Worm (Caenorhabditis elegans) whole organism, L1 larva: ENCODE measurements around the gene tnt-3.

Experiments
- C04F5.9 ChIP-seq: sonication (generic microtip); optimal IDR thresholded peaks from 2 replicates; lab custom pipeline; 2016; ENCODE audit warnings: missing genetic modification characterization, missing compliant biosample characterization
- C16A3.4 ChIP-seq: fragments of 150-350 bp; optimal IDR thresholded peaks from 2 replicates; lab custom pipeline; 2014; ENCODE audit warnings: missing biosample characterization, missing genetic modification characterization
- Y116A8C.19 ChIP-seq: sonication (generic microtip); optimal IDR thresholded peaks from 2 replicates; lab custom pipeline; 2016; ENCODE audit warnings: missing compliant biosample characterization, missing genetic modification characterization, borderline replicate concordance
- aha-1 ChIP-seq: fragments of 150-350 bp; optimal IDR thresholded peaks from 2 replicates; lab custom pipeline; 2014; ENCODE audit warnings: missing biosample characterization, missing genetic modification characterization
- alr-1 ChIP-seq: fragments of 200-800 bp; sonication (Bioruptor generic); optimal IDR thresholded peaks from 2 replicates; lab custom pipeline; 2018; ENCODE audit warnings: borderline replicate concordance, mild to moderate bottlenecking, missing genetic modification characterization, missing compliant biosample characterization
- aly-2 ChIP-seq: fragments of 150-350 bp; optimal IDR thresholded peaks from 2 replicates; lab custom pipeline; 2014; ENCODE audit warnings: missing biosample characterization, missing genetic modification characterization
- ama-1 ChIP-seq: fragments of 150-350 bp; optimal IDR thresholded peaks from 2 replicates; lab custom pipeline; 2014
- blmp-1 ChIP-seq: fragments of 150-350 bp; optimal IDR thresholded peaks from 2 replicates; lab custom pipeline; 2014; ENCODE audit warnings: missing biosample characterization, missing genetic modification characterization
- dsc-1 ChIP-seq: sonication (generic microtip); optimal IDR thresholded peaks from 2 replicates; lab custom pipeline; 2016; ENCODE audit warnings: mild to moderate bottlenecking, missing genetic modification characterization, missing compliant biosample characterization
- efl-1 ChIP-seq, 4 experiments: fragments of 150-350 bp; optimal IDR thresholded peaks in 3 of 4; peaks in 1 of 4; 1 replicate in 1 of 4; 2 replicates in 3 of 4; lab custom pipeline; 2014; ENCODE audit warnings: missing biosample characterization in 2 of 4, missing genetic modification characterization in 2 of 4, missing genetic modification reagents in 2 of 4
- efl-3 ChIP-seq: fragments of 200-800 bp; sonication (Bioruptor generic); optimal IDR thresholded peaks from 2 replicates; lab custom pipeline; 2018; ENCODE audit warnings: mild to moderate bottlenecking, missing genetic modification characterization, missing compliant biosample characterization
- egl-27 ChIP-seq, 2 experiments: fragments of 150-350 bp in 1 of 2; sonication (generic microtip); optimal IDR thresholded peaks; 3 replicates each; lab custom pipeline; 2017 to 2018; ENCODE audit warnings: missing biosample characterization in 2 of 2, missing genetic modification characterization in 2 of 2, missing genetic modification reagents in 2 of 2
- elt-3 ChIP-seq, 6 experiments: fragments of 150-350 bp in 1 of 6; sonication (generic microtip); optimal IDR thresholded peaks; 2 replicates each; lab custom pipeline; 2017 to 2018; ENCODE audit warnings: missing biosample characterization in 6 of 6, missing genetic modification characterization in 6 of 6, inconsistent platforms in 1 of 6
- fkh-10 ChIP-seq: sonication (generic microtip); optimal IDR thresholded peaks from 2 replicates; lab custom pipeline; 2017; ENCODE audit warnings: missing biosample characterization, missing genetic modification reagents, missing genetic modification characterization
- fkh-8 ChIP-seq: sonication (generic microtip); optimal IDR thresholded peaks from 2 replicates; lab custom pipeline; 2016; ENCODE audit warnings: mild to moderate bottlenecking, missing genetic modification characterization, missing compliant biosample characterization
- fos-1 ChIP-seq: fragments of 150-350 bp; optimal IDR thresholded peaks from 2 replicates; lab custom pipeline; 2014; ENCODE audit warnings: missing biosample characterization, missing genetic modification characterization
- hlh-4 ChIP-seq: sonication (generic microtip); optimal IDR thresholded peaks from 2 replicates; lab custom pipeline; 2016; ENCODE audit warnings: mild to moderate bottlenecking, missing genetic modification characterization, missing compliant biosample characterization
- isw-1 ChIP-seq: fragments of 200-800 bp; sonication (Bioruptor generic); IDR thresholded peaks from 2 replicates; pipeline ENCODE4 v1.3.6; 2022; ENCODE audit warnings: missing genetic modification characterization, missing compliant biosample characterization
- jun-1 ChIP-seq: fragments of 150-350 bp; optimal IDR thresholded peaks from 2 replicates; lab custom pipeline; 2014; ENCODE audit warnings: missing biosample characterization, missing genetic modification reagents, missing genetic modification characterization
- lin-13 ChIP-seq: fragments of 150-350 bp; optimal IDR thresholded peaks from 2 replicates; lab custom pipeline; 2014; ENCODE audit warnings: missing biosample characterization, missing genetic modification reagents, missing genetic modification characterization
- lin-14 ChIP-seq: fragments of 200-800 bp; sonication (Bioruptor generic); optimal IDR thresholded peaks from 2 replicates; lab custom pipeline; 2018; ENCODE audit warnings: mild to moderate bottlenecking, missing genetic modification characterization, moderate library complexity, missing compliant biosample characterization
- lin-35 ChIP-seq, 2 experiments: fragments of 150-350 bp; optimal IDR thresholded peaks; 2 replicates each; lab custom pipeline; 2014; ENCODE audit warnings: missing biosample characterization in 2 of 2, missing genetic modification characterization in 2 of 2, missing genetic modification reagents in 2 of 2
- mdl-1 ChIP-seq, 2 experiments: fragments of 150-350 bp; optimal IDR thresholded peaks; 2 replicates each; lab custom pipeline; 2014 to 2017; ENCODE audit warnings: missing biosample characterization in 2 of 2, missing genetic modification characterization in 2 of 2, inconsistent platforms in 1 of 2
- nhr-12 ChIP-seq: sonication (generic microtip); optimal IDR thresholded peaks from 2 replicates; lab custom pipeline; 2017; ENCODE audit warnings: missing biosample characterization, missing genetic modification characterization
- nhr-19 ChIP-seq: fragments of 200-800 bp; sonication (Bioruptor generic); conservative IDR thresholded peaks from 2 replicates; pipeline ENCODE4 v1.3.6; 2022; ENCODE audit warnings: missing genetic modification characterization, missing compliant biosample characterization
- nhr-237 ChIP-seq: fragments of 150-350 bp; optimal IDR thresholded peaks from 2 replicates; lab custom pipeline; 2014; ENCODE audit warnings: missing biosample characterization, missing genetic modification characterization
- nhr-47 ChIP-seq: sonication (generic microtip); optimal IDR thresholded peaks from 2 replicates; lab custom pipeline; 2016; ENCODE audit warnings: mild to moderate bottlenecking, missing genetic modification characterization, moderate library complexity, missing compliant biosample characterization
- nhr-71 ChIP-seq: sonication (generic microtip); optimal IDR thresholded peaks from 2 replicates; lab custom pipeline; 2016; ENCODE audit warnings: mild to moderate bottlenecking, missing genetic modification characterization, moderate library complexity, missing compliant biosample characterization
- pax-3 ChIP-seq: fragments of 200-800 bp; sonication (Bioruptor generic); optimal IDR thresholded peaks from 2 replicates; lab custom pipeline; 2018; ENCODE audit warnings: mild to moderate bottlenecking, missing genetic modification characterization, moderate library complexity, missing compliant biosample characterization
- skn-1 ChIP-seq: fragments of 150-350 bp; optimal IDR thresholded peaks from 2 replicates; lab custom pipeline; 2014; ENCODE audit warnings: missing biosample characterization, missing genetic modification characterization
- snpc-4 ChIP-seq: fragments of 150-350 bp; optimal IDR thresholded peaks from 2 replicates; lab custom pipeline; 2014; ENCODE audit warnings: missing biosample characterization, missing genetic modification characterization
- sox-4 ChIP-seq: sonication (generic microtip); optimal IDR thresholded peaks from 2 replicates; lab custom pipeline; 2016; ENCODE audit warnings: missing genetic modification characterization, missing compliant biosample characterization
- sptf-1 ChIP-seq: fragments of 150-350 bp; optimal IDR thresholded peaks from 2 replicates; lab custom pipeline; 2014; ENCODE audit warnings: missing biosample characterization, missing genetic modification characterization
- sup-37 ChIP-seq: fragments of 200-800 bp; sonication (Bioruptor generic); optimal IDR thresholded peaks from 2 replicates; lab custom pipeline; 2018; ENCODE audit warnings: mild to moderate bottlenecking, missing genetic modification characterization, missing compliant biosample characterization
- unc-30 ChIP-seq: sonication (generic microtip); optimal IDR thresholded peaks from 2 replicates; lab custom pipeline; 2017; ENCODE audit warnings: missing biosample characterization, missing genetic modification characterization
- unc-62 ChIP-seq: fragments of 150-350 bp; optimal IDR thresholded peaks from 2 replicates; lab custom pipeline; 2014; ENCODE audit warnings: missing biosample characterization, missing genetic modification reagents, missing genetic modification characterization
- unc-86 ChIP-seq: sonication (generic microtip); optimal IDR thresholded peaks from 2 replicates; lab custom pipeline; 2016; ENCODE audit warnings: missing genetic modification characterization, missing compliant biosample characterization
- unc-98 ChIP-seq: fragments of 200-800 bp; sonication (Bioruptor generic); IDR thresholded peaks from 2 replicates; pipeline ENCODE4 v1.3.6; 2022; ENCODE audit warnings: missing genetic modification characterization, missing compliant biosample characterization
- xbp-1 ChIP-seq: sonication (generic microtip); optimal IDR thresholded peaks from 2 replicates; lab custom pipeline; 2016; ENCODE audit warnings: missing genetic modification characterization, missing compliant biosample characterization
- zip-4 ChIP-seq: fragments of 200-800 bp; sonication (Bioruptor generic); optimal IDR thresholded peaks from 2 replicates; lab custom pipeline; 2018; ENCODE audit warnings: mild to moderate bottlenecking, missing genetic modification characterization, moderate library complexity, missing compliant biosample characterization
- ztf-4 ChIP-seq: fragments of 150-350 bp; optimal IDR thresholded peaks from 2 replicates; lab custom pipeline; 2014; ENCODE audit warnings: missing biosample characterization, missing genetic modification characterization

The tnt-3 gene

ce11 chrX:7982047-7982446 lies 37.1 kb upstream of the tnt-3 start, which contains the start of gene his-71 (continued):
- peak in 1 of 6 experiments; percentile 21 for TF ChIP-seq elt-3 (tag; optimal IDR thresholded peaks at IDR 0.05; lab: Kevin White, UChicago)
- no peak for TF ChIP-seq isw-1 (GFP tag; lab: Robert Waterston, UW)
- TF ChIP-seq blmp-1 (tag; lab: Kevin White, UChicago) = peak; percentile 81
- TF ChIP-seq alr-1 (tag; lab: Kevin White, UChicago) = no peak
- no peak for TF ChIP-seq unc-30 (tag; lab: Kevin White, UChicago)
- TF ChIP-seq aly-2 (tag; lab: Kevin White, UChicago) = no peak
- TF ChIP-seq pax-3 (tag; lab: Kevin White, UChicago) = no peak
- peak in 1 of 2 experiments; percentile 40 for TF ChIP-seq lin-35 (GFP tag; optimal IDR thresholded peaks at IDR 0.05; lab: Kevin White, UChicago)
- TF ChIP-seq C04F5.9 (tag; lab: Kevin White, UChicago) = no peak
- TF ChIP-seq fkh-10 (GFP tag; lab: Kevin White, UChicago) = no peak
- TF ChIP-seq aha-1 (tag; lab: Kevin White, UChicago) = no peak
- no peak for TF ChIP-seq jun-1 (tag; lab: Kevin White, UChicago)
- no peak for TF ChIP-seq fos-1
- no peak for TF ChIP-seq hlh-4
- no peak for TF ChIP-seq nhr-237
- TF ChIP-seq, all 84 proteins: peak for 9

DNA sequence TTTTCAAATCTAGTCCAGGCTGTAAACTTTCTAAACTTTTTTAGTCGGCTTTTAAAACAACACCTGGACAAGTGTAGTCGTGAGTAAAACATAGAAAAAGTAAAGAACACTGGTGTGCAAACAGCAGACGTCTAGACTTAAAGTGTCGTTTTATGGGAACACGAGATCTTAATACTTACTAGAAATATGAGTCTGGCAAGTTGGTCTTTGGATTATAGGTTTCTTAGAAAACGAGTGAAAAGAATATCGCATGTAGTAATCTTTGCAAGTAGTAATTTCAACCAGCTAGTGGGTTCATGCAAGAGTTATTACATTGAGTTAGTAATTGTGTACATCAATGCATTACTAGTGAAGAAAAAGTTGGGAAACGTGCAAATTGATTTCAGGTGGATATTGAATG lies 32.6 kb upstream of the tnt-3 start:
- TF ChIP-seq blmp-1 (tag; lab: Kevin White, UChicago) (no peak), lin-13 (GFP tag; lab: Kevin White, UChicago) (no peak), lin-14 (GFP tag; lab: Kevin White, UChicago) (no peak), unc-98 (GFP tag; lab: Robert Waterston, UW) (no peak), egl-27 (tag; optimal IDR thresholded peaks at IDR 0.05; lab: Kevin White, UChicago) (no peak), ztf-4 (tag; lab: Kevin White, UChicago) (no peak), sptf-1 (tag; lab: Kevin White, UChicago) (no peak), fos-1 (no peak), jun-1 (tag; lab: Kevin White, UChicago) (no peak), C16A3.4 (tag; lab: Kevin White, UChicago) (no peak), aha-1 (tag; lab: Kevin White, UChicago) (no peak), efl-1 (optimal IDR thresholded peaks at IDR 0.05; lab: Kevin White, UChicago) (no peak), efl-1 (GFP tag; optimal IDR thresholded peaks at IDR 0.05 in 1 of 2; lab: Kevin White, UChicago) (no peak), snpc-4 (tag; lab: Kevin White, UChicago) (no peak), unc-86 (tag; lab: Kevin White, UChicago) (no peak), mdl-1 (tag; optimal IDR thresholded peaks at IDR 0.05; lab: Kevin White, UChicago) (no peak), fkh-8 (peak; percentile 87), C04F5.9 (tag; lab: Kevin White, UChicago) (no peak), nhr-12 (tag; lab: Kevin White, UChicago) (no peak), nhr-71 (tag; lab: Kevin White, UChicago) (peak; percentile 66), xbp-1 (tag; lab: Kevin White, UChicago) (no peak), nhr-47 (tag; lab: Kevin White, UChicago) (peak; percentile 51), dsc-1 (tag; lab: Kevin White, UChicago) (peak; percentile 31), sox-4 (tag; lab: Kevin White, UChicago) (peak; percentile 41), skn-1 (tag; lab: Kevin White, UChicago) (no peak)
- TF ChIP-seq, all 84 proteins: peak for 5

ce11 chrX:7976400-7976799 lies 31.5 kb upstream of the tnt-3 start, which contains the start of gene F45E1.5:
TSS of gene F45E1.5 (plus strand) at chrX:7976700.
- TF ChIP-seq ama-1 (lab: Kevin White, UChicago) (no peak), Y116A8C.19 (no peak), egl-27 (tag; optimal IDR thresholded peaks at IDR 0.05; lab: Kevin White, UChicago) (no peak), unc-62 (no peak), nhr-19 (GFP tag; lab: Robert Waterston, UW) (no peak), zip-4 (GFP tag; lab: Kevin White, UChicago) (no peak), nhr-47 (tag; lab: Kevin White, UChicago) (no peak), jun-1 (tag; lab: Kevin White, UChicago) (no peak), efl-3 (GFP tag; lab: Kevin White, UChicago) (no peak), unc-98 (GFP tag; lab: Robert Waterston, UW) (no peak), lin-14 (GFP tag; lab: Kevin White, UChicago) (no peak), C04F5.9 (tag; lab: Kevin White, UChicago) (no peak), efl-1 (optimal IDR thresholded peaks at IDR 0.05; lab: Kevin White, UChicago) (no peak), efl-1 (GFP tag; optimal IDR thresholded peaks at IDR 0.05 in 1 of 2; lab: Kevin White, UChicago) (no peak), sup-37 (GFP tag; lab: Kevin White, UChicago) (no peak)
